Fruit fly (Drosophila melanogaster): ENCODE data around the gene Tpl94D.

Gene Tpl94D

dm6 chr3R:23010406-23010805, 44.3 kb downstream of the Tpl94D start, which contains the start of gene CG34375 (continued):
- TF ChIP-seq Jarid2 (GFP tag; optimal IDR thresholded peaks at IDR 0.05) (peak; percentile 28), al (GFP tag; IDR thresholded peaks at IDR 0.05) (no peak), CG11560 (tag; IDR thresholded peaks at IDR 0.05) (no peak), nmo (GFP tag; optimal IDR thresholded peaks at IDR 0.05) (no peak), Bteb2 (GFP tag; optimal IDR thresholded peaks at IDR 0.05) (no peak), Nf-YB (GFP tag; optimal IDR thresholded peaks at IDR 0.05) (no peak), CG11093 (GFP tag; IDR thresholded peaks at IDR 0.05) (no peak), Mad (GFP tag; optimal IDR thresholded peaks at IDR 0.05) (no peak), Pdp1 (GFP tag; optimal IDR thresholded peaks at IDR 0.05) (no peak), CG11456 (GFP tag; IDR thresholded peaks at IDR 0.05) (peak; percentile 19; the same call in 1 of the 3 replicates), CG12769 (tag; optimal IDR thresholded peaks at IDR 0.05) (no peak), insv (GFP tag; optimal IDR thresholded peaks at IDR 0.05) (no peak), Sry-β (GFP tag; optimal IDR thresholded peaks at IDR 0.05) (no peak), CG11504 (tag; optimal IDR thresholded peaks at IDR 0.05) (no peak), CG8359 (GFP tag; optimal IDR thresholded peaks at IDR 0.05; ENCODE audit: borderline replicate concordance) (no peak), Drgx (GFP tag; IDR thresholded peaks at IDR 0.05) (0 out of 2 replicates have a peak, but pooled peaks have one; percentile 12), cato (GFP tag; optimal IDR thresholded peaks at IDR 0.05; ENCODE audit: borderline replicate concordance) (no peak), CG15011 (GFP tag; optimal IDR thresholded peaks at IDR 0.05) (no peak), Awh (GFP tag; IDR thresholded peaks at IDR 0.05) (0 out of 2 replicates have a peak, but pooled peaks have one; percentile 14), CG10462 (GFP tag; optimal IDR thresholded peaks at IDR 0.05) (no peak), abd-A (tag; optimal IDR thresholded peaks at IDR 0.05) (no peak), stc (GFP tag; IDR thresholded peaks at IDR 0.05) (no peak), CG17802 (tag; optimal IDR thresholded peaks at IDR 0.05) (no peak), run (tag; optimal IDR thresholded peaks at IDR 0.05) (no peak), pita (GFP tag; optimal IDR thresholded peaks at IDR 0.05) (no peak), pan (optimal IDR thresholded peaks at IDR 0.05) (no peak), pan (GFP tag; optimal IDR thresholded peaks at IDR 0.05 in 1 of 2, IDR thresholded peaks at IDR 0.05 in 1 of 2) (no peak), CG15696 (tag; optimal IDR thresholded peaks at IDR 0.05) (no peak), chinmo (GFP tag; IDR thresholded peaks at IDR 0.05; ENCODE audit: partially characterized antibody) (peak; percentile 61; the same call in 1 of the 4 replicates), CG6689 (GFP tag; IDR thresholded peaks at IDR 0.05) (no peak), ham (GFP tag; IDR thresholded peaks at IDR 0.05) (no peak), ci (GFP tag; IDR thresholded peaks at IDR 0.05) (0 out of 3 replicates have a peak, but pooled peaks have one; percentile 35), CG14014 (GFP tag; IDR thresholded peaks at IDR 0.05) (no peak), CG18011 (GFP tag; optimal IDR thresholded peaks at IDR 0.05) (no peak), gcm (GFP tag; optimal IDR thresholded peaks at IDR 0.05) (no peak), gsb (GFP tag; IDR thresholded peaks at IDR 0.05) (no peak), CG10366 (GFP tag; IDR thresholded peaks at IDR 0.05) (no peak), Adf1 (GFP tag; IDR thresholded peaks at IDR 0.05) (no peak; the same call in 1 of the 2 replicates), CG9609 (GFP tag; optimal IDR thresholded peaks at IDR 0.05) (no peak), sug (tag; optimal IDR thresholded peaks at IDR 0.05) (no peak), CG16863 (GFP tag; optimal IDR thresholded peaks at IDR 0.05) (no peak), CG34376 (GFP tag; optimal IDR thresholded peaks at IDR 0.05) (no peak), CG17328 (GFP tag; IDR thresholded peaks at IDR 0.05) (no peak), Mrtf (GFP tag; IDR thresholded peaks at IDR 0.05) (no peak), CG11247 (GFP tag; IDR thresholded peaks at IDR 0.05) (no peak), CG4707 (GFP tag; optimal IDR thresholded peaks at IDR 0.05) (no peak), CG3065 (GFP tag; optimal IDR thresholded peaks at IDR 0.05) (no peak), CG34422 (GFP tag; IDR thresholded peaks at IDR 0.05) (0 out of 3 replicates have a peak, but pooled peaks have one; percentile 46), CG12219 (GFP tag; optimal IDR thresholded peaks at IDR 0.05) (no peak), CG12236 (GFP tag; optimal IDR thresholded peaks at IDR 0.05) (no peak), CG5953 (GFP tag; IDR thresholded peaks at IDR 0.05) (no peak), disco-r (GFP tag; optimal IDR thresholded peaks at IDR 0.05) (no peak)

All from whole organism, embryonic.